Fruit fly (Drosophila melanogaster) whole organism, embryonic: ENCODE measurements around the gene Lsp2.

ENCODE experiments used
- Aef1 ChIP-seq: fragments of 200-800 bp; sonication (Bioruptor generic); IDR thresholded peaks from 3 replicates; pipeline ENCODE4 v1.3.6; 2022; ENCODE audit warnings: missing biosample characterization, missing genetic modification characterization
- Blimp-1 ChIP-seq: fragments of 200-800 bp; sonication (Bioruptor generic); optimal IDR thresholded peaks from 3 replicates; lab custom pipeline; 2018; ENCODE audit warnings: missing biosample characterization, missing genetic modification characterization, mild to moderate bottlenecking, moderate library complexity, missing genetic modification reagents
- CG1024 ChIP-seq: fragments of 200-800 bp; sonication (Bioruptor generic); IDR thresholded peaks from 2 replicates; pipeline ENCODE4 v1.3.6; 2022; ENCODE audit warnings: missing biosample characterization, missing genetic modification characterization
- CG10321 ChIP-seq: fragments of 200-800 bp; sonication (Bioruptor generic); IDR thresholded peaks from 2 replicates; pipeline ENCODE4 v1.3.6; 2022; ENCODE audit warnings: missing biosample characterization, missing genetic modification characterization
- CG10366 ChIP-seq: fragments of 200-800 bp; sonication (Bioruptor generic); IDR thresholded peaks from 2 replicates; pipeline ENCODE4 v1.3.6; 2022; ENCODE audit warnings: missing biosample characterization, missing genetic modification characterization
- CG10959 ChIP-seq: fragments of 200-800 bp; sonication (Bioruptor generic); IDR thresholded peaks from 2 replicates; pipeline ENCODE4 v1.3.6; 2022; ENCODE audit warnings: missing biosample characterization, missing genetic modification characterization
- CG11398 ChIP-seq: fragments of 200-800 bp; sonication (Bioruptor generic); optimal IDR thresholded peaks from 2 replicates; lab custom pipeline; 2016; ENCODE audit warnings: missing biosample characterization, missing genetic modification characterization
- CG12155 ChIP-seq: fragments of 200-800 bp; sonication (Bioruptor generic); optimal IDR thresholded peaks from 3 replicates; lab custom pipeline; 2016; ENCODE audit warnings: missing biosample characterization, missing genetic modification characterization
- CG12769 ChIP-seq: fragments of 200-800 bp; sonication (Bioruptor generic); optimal IDR thresholded peaks from 2 replicates; lab custom pipeline; 2019; ENCODE audit warnings: missing biosample characterization, mild to moderate bottlenecking, missing genetic modification characterization, moderate library complexity
- CG13775 ChIP-seq: fragments of 200-800 bp; sonication (Bioruptor generic); optimal IDR thresholded peaks from 3 replicates; lab custom pipeline; 2017; ENCODE audit warnings: missing biosample characterization, mild to moderate bottlenecking, missing genetic modification characterization
- CG2116 ChIP-seq: fragments of 200-800 bp; sonication (Bioruptor generic); optimal IDR thresholded peaks from 3 replicates; lab custom pipeline; 2018; ENCODE audit warnings: missing biosample characterization, mild to moderate bottlenecking, missing genetic modification characterization
- CG4404 ChIP-seq: fragments of 200-800 bp; sonication (Bioruptor generic); IDR thresholded peaks from 2 replicates; pipeline ENCODE4 v1.3.6; 2022; ENCODE audit warnings: missing biosample characterization, missing genetic modification characterization
- CG4707 ChIP-seq: fragments of 200-800 bp; sonication (Bioruptor generic); optimal IDR thresholded peaks from 2 replicates; lab custom pipeline; 2018; ENCODE audit warnings: missing biosample characterization, mild to moderate bottlenecking, missing genetic modification characterization, moderate library complexity
- CG6813 ChIP-seq: fragments of 200-800 bp; sonication (Bioruptor generic); optimal IDR thresholded peaks from 2 replicates; lab custom pipeline; 2017; ENCODE audit warnings: missing biosample characterization, missing genetic modification characterization, mild to moderate bottlenecking, moderate library complexity, missing genetic modification reagents
- CG8290 ChIP-seq, 3 experiments: fragments of 200-800 bp; sonication (Bioruptor generic); optimal IDR thresholded peaks; 2 replicates each; lab custom pipeline; 2016 to 2019; ENCODE audit warnings: missing biosample characterization in 3 of 3, missing genetic modification characterization in 3 of 3, mild to moderate bottlenecking in 2 of 3, moderate library complexity in 1 of 3
- CG9609 ChIP-seq: fragments of 200-800 bp; sonication (Bioruptor generic); optimal IDR thresholded peaks from 3 replicates; lab custom pipeline; 2016; ENCODE audit warnings: missing biosample characterization, missing genetic modification characterization
- CG9797 ChIP-seq: fragments of 200-800 bp; sonication (Bioruptor generic); optimal IDR thresholded peaks from 3 replicates; lab custom pipeline; 2018; ENCODE audit warnings: missing biosample characterization, mild to moderate bottlenecking, missing genetic modification characterization
- CG9876 ChIP-seq: fragments of 200-800 bp; sonication (Bioruptor generic); optimal IDR thresholded peaks from 2 replicates; lab custom pipeline; 2016; ENCODE audit warnings: missing biosample characterization, missing genetic modification characterization
- Camta ChIP-seq: fragments of 200-800 bp; sonication (Bioruptor generic); optimal IDR thresholded peaks from 2 replicates; lab custom pipeline; 2016; ENCODE audit warnings: missing biosample characterization, missing genetic modification characterization
- D ChIP-seq, 2 experiments: fragments of 200-800 bp in 1 of 2; fragments of >200 bp in 1 of 2; sonication (Bioruptor generic) in 1 of 2; optimal IDR thresholded peaks; 2 replicates in 1 of 2; 3 replicates in 1 of 2; lab custom pipeline; 2017; ENCODE audit warnings: mild to moderate bottlenecking in 1 of 2, missing biosample characterization in 1 of 2, missing genetic modification characterization in 1 of 2, missing genetic modification reagents in 1 of 2
- D19B ChIP-seq: fragments of 200-800 bp; sonication (Bioruptor generic); optimal IDR thresholded peaks from 2 replicates; lab custom pipeline; 2017; ENCODE audit warnings: missing biosample characterization, mild to moderate bottlenecking, missing genetic modification characterization
- Dbx ChIP-seq: fragments of 200-800 bp; sonication (Bioruptor generic); IDR thresholded peaks from 3 replicates; pipeline ENCODE4 v1.3.6; 2022; ENCODE audit warnings: missing biosample characterization, missing genetic modification characterization
- Dll ChIP-seq: fragments of 200-800 bp; sonication (Bioruptor generic); IDR thresholded peaks from 4 replicates; pipeline ENCODE4 v1.3.6; 2022; ENCODE audit warnings: missing biosample characterization, missing genetic modification characterization; ENCODE audit not compliant: partially characterized antibody
- Doc2 ChIP-seq: fragments of 200-800 bp; sonication (Bioruptor generic); IDR thresholded peaks from 2 replicates; pipeline ENCODE4 v1.3.6; 2022; ENCODE audit warnings: missing biosample characterization, missing genetic modification characterization
- Ets97D ChIP-seq: fragments of 200-800 bp; sonication (Bioruptor generic); optimal IDR thresholded peaks from 3 replicates; lab custom pipeline; 2016; ENCODE audit warnings: missing biosample characterization, missing genetic modification characterization
- HLH3B ChIP-seq: fragments of 200-800 bp; sonication (Bioruptor generic); IDR thresholded peaks from 2 replicates; pipeline ENCODE4 v1.3.6; 2022; ENCODE audit warnings: missing biosample characterization, missing genetic modification characterization
- HLH4C ChIP-seq: fragments of 200-800 bp; sonication (Bioruptor generic); IDR thresholded peaks from 3 replicates; pipeline ENCODE4 v1.3.6; 2022; ENCODE audit warnings: missing biosample characterization, missing genetic modification characterization; ENCODE audit not compliant: partially characterized antibody
- Mrtf ChIP-seq: fragments of 200-800 bp; sonication (Bioruptor generic); IDR thresholded peaks from 3 replicates; pipeline ENCODE4 v1.3.6; 2022; ENCODE audit warnings: missing biosample characterization, missing genetic modification characterization
- Neu2 ChIP-seq: fragments of 200-800 bp; sonication (Bioruptor generic); optimal IDR thresholded peaks from 3 replicates; lab custom pipeline; 2016; ENCODE audit warnings: missing biosample characterization, missing genetic modification characterization, borderline replicate concordance
- Poxn ChIP-seq: fragments of 200-800 bp; sonication (Bioruptor generic); IDR thresholded peaks from 2 replicates; pipeline ENCODE4 v1.3.6; 2022; ENCODE audit warnings: missing biosample characterization, missing genetic modification characterization
- Ravus ChIP-seq: fragments of 200-800 bp; sonication (Bioruptor generic); IDR thresholded peaks from 2 replicates; pipeline ENCODE4 v1.3.6; 2022; ENCODE audit warnings: missing biosample characterization, missing genetic modification characterization
- br ChIP-seq: fragments of >200 bp; optimal IDR thresholded peaks from 2 replicates; lab custom pipeline; 2017
- bsh ChIP-seq, 2 experiments: fragments of 200-800 bp; sonication (Bioruptor generic); optimal IDR thresholded peaks; 2 replicates each; lab custom pipeline; 2017 to 2018; ENCODE audit warnings: mild to moderate bottlenecking in 2 of 2, missing biosample characterization in 2 of 2, missing genetic modification characterization in 2 of 2, moderate library complexity in 1 of 2
- cad ChIP-seq: fragments of >200 bp; optimal IDR thresholded peaks from 2 replicates; lab custom pipeline; 2017; ENCODE audit warnings: missing biosample characterization, missing genetic modification characterization
- cato ChIP-seq: fragments of 200-800 bp; sonication (Bioruptor generic); optimal IDR thresholded peaks from 2 replicates; lab custom pipeline; 2016; ENCODE audit warnings: missing biosample characterization, missing genetic modification characterization, borderline replicate concordance
- crp ChIP-seq, 2 experiments: fragments of 200-800 bp; sonication (Bioruptor generic); optimal IDR thresholded peaks; 2 replicates in 1 of 2; 3 replicates in 1 of 2; lab custom pipeline; 2017; ENCODE audit warnings: missing biosample characterization in 2 of 2, missing genetic modification characterization in 2 of 2, mild to moderate bottlenecking in 1 of 2, moderate library complexity in 1 of 2
- fu2 ChIP-seq: fragments of 200-800 bp; sonication (Bioruptor generic); optimal IDR thresholded peaks from 2 replicates; lab custom pipeline; 2016; ENCODE audit warnings: missing biosample characterization, missing genetic modification characterization
- gfzf ChIP-seq: fragments of 200-800 bp; sonication (Bioruptor generic); optimal IDR thresholded peaks from 2 replicates; lab custom pipeline; 2016; ENCODE audit warnings: missing biosample characterization, mild to moderate bottlenecking, missing genetic modification characterization, moderate library complexity
- ham ChIP-seq: fragments of 200-800 bp; sonication (Bioruptor generic); IDR thresholded peaks from 2 replicates; pipeline ENCODE4 v1.3.6; 2022; ENCODE audit warnings: missing biosample characterization, missing genetic modification characterization
- inv ChIP-seq: fragments of 200-800 bp; sonication (Bioruptor generic); IDR thresholded peaks from 2 replicates; pipeline ENCODE4 v1.3.6; 2022; ENCODE audit warnings: missing biosample characterization, missing genetic modification characterization; ENCODE audit not compliant: partially characterized antibody
- onecut ChIP-seq: fragments of 200-800 bp; sonication (Bioruptor generic); IDR thresholded peaks from 2 replicates; pipeline ENCODE4 v1.3.6; 2022; ENCODE audit warnings: missing biosample characterization, missing genetic modification characterization
- pho ChIP-seq: fragments of 200-800 bp; sonication (Bioruptor generic); optimal IDR thresholded peaks from 2 replicates; lab custom pipeline; 2016; ENCODE audit warnings: missing biosample characterization, missing genetic modification characterization
- ranshi ChIP-seq: fragments of 200-800 bp; sonication (Bioruptor generic); IDR thresholded peaks from 2 replicates; pipeline ENCODE4 v1.3.6; 2022; ENCODE audit warnings: missing biosample characterization, missing genetic modification characterization
- rib ChIP-seq: fragments of 200-800 bp; sonication (Bioruptor generic); IDR thresholded peaks from 2 replicates; pipeline ENCODE4 v1.3.6; 2022; ENCODE audit warnings: missing biosample characterization, missing genetic modification characterization
- sd ChIP-seq: fragments of 200-800 bp; sonication (Bioruptor generic); optimal IDR thresholded peaks from 3 replicates; lab custom pipeline; 2018; ENCODE audit warnings: missing biosample characterization, mild to moderate bottlenecking, missing genetic modification characterization, moderate library complexity
- twi ChIP-seq: fragments of 200-800 bp; optimal IDR thresholded peaks from 2 replicates; lab custom pipeline; 2019; ENCODE audit warnings: missing biosample characterization, mild to moderate bottlenecking, missing genetic modification characterization, moderate library complexity
- tx ChIP-seq: fragments of 200-800 bp; sonication (Bioruptor generic); optimal IDR thresholded peaks from 2 replicates; lab custom pipeline; 2016; ENCODE audit warnings: missing biosample characterization, missing genetic modification characterization

The Lsp2 gene

DNA sequence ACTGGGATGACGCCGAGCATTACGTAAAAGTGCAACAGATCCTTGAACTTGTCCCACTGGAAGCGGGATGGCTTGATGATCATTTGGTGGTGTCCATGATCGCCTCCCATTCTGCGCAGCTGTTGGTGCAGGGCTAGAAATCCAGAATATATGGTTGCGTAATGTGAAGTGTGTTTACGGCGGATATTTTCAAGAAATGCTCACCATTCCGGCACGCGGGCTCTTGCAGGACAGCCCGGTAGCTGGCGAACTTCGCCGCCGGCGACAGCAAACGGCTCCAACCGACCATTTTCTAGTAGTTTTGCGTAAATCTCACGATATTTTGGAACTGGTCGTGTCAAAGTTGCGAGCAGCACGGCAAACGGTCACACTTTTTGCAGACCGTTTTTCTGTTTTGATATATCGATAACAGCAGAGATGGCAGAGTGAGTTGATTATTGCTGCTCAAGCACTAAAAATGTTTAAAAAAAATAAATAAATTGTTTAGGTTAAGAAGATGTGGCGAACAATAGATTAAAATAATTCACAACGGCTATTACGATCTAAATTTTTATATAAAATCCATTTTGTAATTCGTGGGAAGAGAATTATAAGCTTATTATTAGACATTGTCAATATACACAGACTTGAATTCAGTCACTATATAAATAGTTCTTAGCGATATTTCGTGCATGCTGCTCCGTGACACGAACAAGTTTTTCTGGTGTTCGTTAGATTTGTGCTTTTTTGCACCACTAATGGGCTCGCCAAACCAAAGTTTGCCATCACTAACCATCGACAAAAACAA, 9.1 kb downstream of the Lsp2 start, which contains the start of the genes ND-SGDH and RhoGAP68F (continued):
- TF ChIP-seq bsh (GFP tag; optimal IDR thresholded peaks at IDR 0.05; lab: Kevin White, UChicago) (peak in 1 of 2 experiments; percentile 57), Blimp-1 (peak; percentile 56), ham (GFP tag; lab: Robert Waterston, UW) (0 out of 2 replicates have a peak, but pooled peaks have one; percentile 43), Doc2 (GFP tag; lab: Robert Waterston, UW) (no peak), Camta (GFP tag; lab: Kevin White, UChicago) (peak; percentile 65), CG1024 (GFP tag; lab: Robert Waterston, UW) (no peak), CG9609 (GFP tag; lab: Kevin White, UChicago) (peak; percentile 57), gfzf (GFP tag; lab: Kevin White, UChicago) (peak; percentile 58), br (no peak), fu2 (peak; percentile 34), pho (GFP tag; lab: Kevin White, UChicago) (peak; percentile 66), cad (GFP tag; lab: Kevin White, UChicago) (no peak), HLH4C (GFP tag; lab: Robert Waterston, UW) (peak; percentile 92), CG12155 (GFP tag; lab: Kevin White, UChicago) (peak; percentile 84), D (optimal IDR thresholded peaks at IDR 0.05; lab: Kevin White, UChicago) (no peak), D (GFP tag; optimal IDR thresholded peaks at IDR 0.05; lab: Kevin White, UChicago) (peak; percentile 34), Dll (GFP tag; lab: Robert Waterston, UW) (peak; percentile 99), onecut (GFP tag; lab: Robert Waterston, UW) (peak; percentile 34), tx (GFP tag; lab: Kevin White, UChicago) (peak; percentile 45), CG10321 (no peak), Poxn (GFP tag; lab: Robert Waterston, UW) (peak; percentile 64; the same call in 1 of the 2 replicates), CG10366 (GFP tag; lab: Robert Waterston, UW) (peak; percentile 56; the same call in 1 of the 2 replicates), CG2116 (GFP tag; lab: Kevin White, UChicago) (peak; percentile 75), CG4404 (GFP tag; lab: Robert Waterston, UW) (peak; percentile 81), crp (GFP tag; optimal IDR thresholded peaks at IDR 0.05; lab: Kevin White, UChicago) (peak in 1 of 2 experiments; percentile 40), twi (tag; lab: Kevin White, UChicago) (peak; percentile 54), CG8290 (GFP tag; optimal IDR thresholded peaks at IDR 0.05; lab: Kevin White, UChicago) (peak; percentile 40), CG8290 (tag; optimal IDR thresholded peaks at IDR 0.05; lab: Kevin White, UChicago) (peak; percentile 56 to 58), CG6813 (GFP tag; lab: Kevin White, UChicago) (no peak), CG4707 (GFP tag; lab: Kevin White, UChicago) (no peak), CG9797 (peak; percentile 76), D19B (peak; percentile 15), inv (GFP tag; lab: Robert Waterston, UW) (peak; percentile 97), Neu2 (GFP tag; lab: Kevin White, UChicago) (peak; percentile 85), Aef1 (GFP tag; lab: Robert Waterston, UW) (peak; percentile 68), Ravus (GFP tag; lab: Robert Waterston, UW) (no peak), CG13775 (peak; percentile 85), ranshi (GFP tag; lab: Robert Waterston, UW) (peak; percentile 56; the same call in 1 of the 2 replicates), Ets97D (GFP tag; lab: Kevin White, UChicago) (peak; percentile 53), Dbx (GFP tag; lab: Robert Waterston, UW) (peak; percentile 83), sd (peak; percentile 49), HLH3B (GFP tag; lab: Robert Waterston, UW) (peak; percentile 51; the same call in 1 of the 2 replicates), rib (peak; percentile 54; the same call in 1 of the 2 replicates), CG12769 (tag; lab: Kevin White, UChicago) (peak; percentile 30), CG10959 (GFP tag; lab: Robert Waterston, UW) (peak; percentile 55; the same call in 1 of the 2 replicates), CG9876 (GFP tag; lab: Kevin White, UChicago) (peak; percentile 6), cato (GFP tag; lab: Kevin White, UChicago) (peak; percentile 70), CG11398 (GFP tag; lab: Kevin White, UChicago) (peak; percentile 42), Mrtf (GFP tag; lab: Robert Waterston, UW) (peak; percentile 67; the same call in 1 of the 3 replicates)
